Worm (Caenorhabditis elegans): ENCODE measurements around the gene C04H4.1.

- TF ChIP-seq lsy-2 (tag; optimal IDR thresholded peaks at IDR 0.05) (no peak), nhr-12 (tag; optimal IDR thresholded peaks at IDR 0.05) (no peak), lin-13 (tag; optimal IDR thresholded peaks at IDR 0.05) (no peak), nhr-76 (tag; optimal IDR thresholded peaks at IDR 0.05) (no peak), elt-3 (tag; optimal IDR thresholded peaks at IDR 0.05) (no peak), pha-4 (tag; optimal IDR thresholded peaks at IDR 0.05) (no peak), tbx-8 (GFP tag; optimal IDR thresholded peaks at IDR 0.05) (no peak), ztf-11 (tag; optimal IDR thresholded peaks at IDR 0.05) (no peak)
Observed at ce11 chrII:7944333-7944744, 14.3 kb upstream of the C04H4.1 start.
